Worm (Caenorhabditis elegans) whole organism, L4/young adult: ENCODE results near the gene nex-4.
"Not testable (repeated sequence)": the region's sequence is repeated elsewhere in the genome, so short reads cannot be mapped to it uniquely, and the experiment has no call there.

Experiments
- W03F9.2 ChIP-seq: fragments of 150-350 bp; optimal IDR thresholded peaks from 2 replicates; lab custom pipeline; 2014; ENCODE audit warnings: missing biosample characterization, missing genetic modification characterization
- dao-5 ChIP-seq: sonication (generic microtip); optimal IDR thresholded peaks from 2 replicates; lab custom pipeline; 2016; ENCODE audit warnings: missing genotype, missing genetic modification characterization, moderate library complexity, missing compliant biosample characterization
- him-1 ChIP-seq: sonication (generic microtip); optimal IDR thresholded peaks from 2 replicates; lab custom pipeline; 2016; ENCODE audit warnings: missing genotype, missing genetic modification reagents, missing genetic modification characterization, missing compliant biosample characterization

Gene nex-4

DNA sequence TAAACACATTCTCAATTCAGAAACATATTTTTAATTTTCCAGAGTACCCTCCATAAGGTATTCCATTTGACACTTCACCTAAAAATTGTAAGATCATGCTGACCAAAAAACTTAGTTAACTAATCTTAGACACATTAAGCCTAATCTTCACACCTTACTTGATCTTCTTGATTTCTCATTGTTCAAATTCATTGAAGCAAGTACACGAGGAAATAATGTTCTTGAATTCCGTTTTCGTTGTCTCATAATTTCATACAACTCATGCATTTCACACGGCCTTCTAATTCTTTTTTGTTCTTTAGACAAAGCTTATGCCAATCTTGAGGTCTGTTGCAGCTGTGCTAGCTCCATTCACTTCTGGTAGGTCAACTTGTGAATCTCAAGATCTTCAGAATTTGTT lies 20.8 kb downstream of the nex-4 start, which contains the start of gene srd-33:
srd-33 (plus strand) TSS at position 301 of the 400 bp plus-strand sequence.
- no peak for TF ChIP-seq him-1 (tag; lab: Kevin White, UChicago)
- no peak for TF ChIP-seq W03F9.2 (tag; lab: Kevin White, UChicago)
- no peak for TF ChIP-seq dao-5 (tag; lab: Kevin White, UChicago)

ce11 chrV:4877587-4877986 lies 26.3 kb downstream of the nex-4 start, which contains the start of gene T19H12.6:
TSS of gene T19H12.6 (minus strand) at chrV:4877687.
- TF ChIP-seq W03F9.2 (tag; lab: Kevin White, UChicago) (no peak), dao-5 (tag; lab: Kevin White, UChicago) (no peak), him-1 (tag; lab: Kevin White, UChicago) (no peak)

DNA sequence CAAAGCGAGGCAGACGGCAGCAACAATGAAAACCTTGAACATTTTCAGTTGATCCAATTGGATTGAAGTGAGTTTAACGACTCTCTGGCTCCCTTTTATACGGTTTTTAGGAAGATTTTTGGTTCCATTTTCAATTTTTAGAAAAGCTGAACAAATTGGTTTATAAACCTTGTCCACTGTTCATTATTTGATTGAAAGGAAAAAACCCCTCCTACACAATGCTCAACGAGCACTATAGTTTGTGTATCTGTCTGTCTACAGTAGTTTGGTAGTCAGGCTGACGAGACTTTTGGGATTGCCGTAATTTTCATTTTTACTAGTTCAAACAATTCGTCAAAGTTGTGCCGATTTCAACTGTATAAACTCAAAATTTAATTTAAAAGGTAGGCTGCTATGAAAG lies 28.0 kb downstream of the nex-4 start, which contains the start of gene T19H12.15:
T19H12.15 (minus strand) TSS at position 101 of the 400 bp plus-strand sequence.
- no peak for TF ChIP-seq him-1 (tag; lab: Kevin White, UChicago)
- TF ChIP-seq W03F9.2 (tag; lab: Kevin White, UChicago), result no peak
- no peak for TF ChIP-seq dao-5 (tag; lab: Kevin White, UChicago)

- no peak for TF ChIP-seq him-1 (tag; lab: Kevin White, UChicago)
- no peak for TF ChIP-seq W03F9.2 (tag; lab: Kevin White, UChicago)
- no peak for TF ChIP-seq dao-5 (tag; lab: Kevin White, UChicago)
These were observed 30.1 kb downstream of the nex-4 start, which contains the start of gene str-32 for ce11 chrV:4881377-4881776. TSS of gene str-32 (minus strand) at chrV:4881477.

- TF ChIP-seq him-1 (tag; lab: Kevin White, UChicago) (no peak), W03F9.2 (tag; lab: Kevin White, UChicago) (no peak), dao-5 (tag; lab: Kevin White, UChicago) (no peak)
These were observed 33.3 kb downstream of the nex-4 start, which contains the start of gene T19H12.12 for ce11 chrV:4884490-4884889. TSS of gene T19H12.12 (plus strand) at chrV:4884790.

DNA sequence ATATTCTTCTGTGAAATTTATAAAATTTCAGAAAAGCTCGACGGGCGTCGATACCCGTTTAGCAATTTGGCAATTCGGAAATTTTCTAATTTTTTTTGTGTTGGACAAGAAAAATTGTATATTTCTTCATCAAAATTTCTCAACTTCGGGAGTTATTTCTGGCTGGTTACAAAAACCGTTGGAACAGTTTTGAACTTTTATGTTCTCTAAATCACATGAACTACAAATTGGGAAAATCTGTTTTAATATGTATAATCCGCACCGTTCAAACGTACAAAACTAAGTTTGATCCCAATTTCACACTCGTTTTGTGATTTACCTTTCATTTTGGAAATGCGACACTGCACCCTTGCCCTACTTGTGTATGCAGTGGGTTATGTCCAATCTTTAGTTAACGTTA lies 34.1 kb downstream of the nex-4 start, which contains the start of gene T19H12.3:
T19H12.3 (plus strand) TSS at position 301 of the 400 bp plus-strand sequence.
- TF ChIP-seq W03F9.2 (tag; lab: Kevin White, UChicago), result no peak
- TF ChIP-seq him-1 (tag; lab: Kevin White, UChicago), result no peak
- no peak for TF ChIP-seq dao-5 (tag; lab: Kevin White, UChicago)

ce11 chrV:4889477-4889876 lies 38.2 kb downstream of the nex-4 start, which contains the start of gene ugt-12:
TSS of gene ugt-12 (minus strand) at chrV:4889629.
- TF ChIP-seq dao-5 (tag; lab: Kevin White, UChicago) (no peak), W03F9.2 (tag; lab: Kevin White, UChicago) (no peak), him-1 (tag; lab: Kevin White, UChicago) (no peak)

DNA sequence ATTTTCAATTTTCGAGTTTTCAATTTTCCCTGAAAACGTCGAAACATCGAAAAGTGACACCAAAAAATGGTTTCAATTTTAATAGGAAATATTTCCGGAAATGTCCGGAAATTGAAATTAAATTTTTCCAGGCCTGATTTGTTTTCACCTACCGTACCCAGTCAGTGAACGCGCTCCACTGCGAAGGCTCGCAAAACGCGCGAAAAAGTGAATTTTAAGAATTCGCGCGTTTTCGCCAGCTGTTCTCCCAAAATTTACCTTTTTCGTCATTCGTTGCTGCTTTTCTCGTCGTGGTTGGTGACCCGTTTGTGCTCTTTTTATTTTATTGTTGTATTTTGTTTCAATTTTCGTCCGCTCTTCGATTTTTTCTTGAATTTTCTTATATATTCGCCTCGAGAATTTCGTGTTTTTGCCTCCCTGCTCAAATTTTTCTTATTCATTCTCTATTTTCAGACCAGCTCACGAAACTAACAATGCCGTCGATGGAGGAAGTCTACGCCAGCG lies 38.8 kb downstream of the nex-4 start, which contains the start of gene T19H12.2:
T19H12.2 (plus strand) TSS at position 454 of the 504 bp plus-strand sequence.
- TF ChIP-seq him-1 (tag; lab: Kevin White, UChicago) (no peak), dao-5 (tag; lab: Kevin White, UChicago) (no peak), W03F9.2 (tag; lab: Kevin White, UChicago) (peak; percentile 2)

DNA sequence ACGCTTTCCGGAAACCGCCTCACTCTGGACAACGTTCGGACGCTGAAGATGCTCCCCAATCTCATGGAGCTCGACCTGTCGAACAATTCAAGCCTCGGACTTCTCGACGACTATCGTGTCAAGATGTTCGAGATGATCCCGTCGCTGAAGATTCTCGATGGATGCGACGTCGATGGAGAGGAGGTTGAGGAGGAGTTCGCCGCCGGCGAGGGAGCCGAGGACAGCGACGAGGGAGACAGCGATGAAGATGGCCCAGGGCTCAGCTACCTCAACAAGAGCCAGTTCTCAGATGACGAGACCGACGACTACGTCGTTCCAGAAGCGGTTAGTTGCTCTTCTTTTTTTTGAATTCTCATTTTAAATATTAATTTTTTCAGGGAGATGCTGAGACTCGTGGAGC lies 39.5 kb downstream of the nex-4 start:
- TF ChIP-seq W03F9.2 (tag; lab: Kevin White, UChicago) (no peak), him-1 (tag; lab: Kevin White, UChicago) (no peak), dao-5 (tag; lab: Kevin White, UChicago) (no peak)

- no peak for TF ChIP-seq dao-5 (tag; lab: Kevin White, UChicago)
- no peak for TF ChIP-seq him-1 (tag; lab: Kevin White, UChicago)
- TF ChIP-seq W03F9.2 (tag; lab: Kevin White, UChicago), result no peak
These were observed 40.1 kb downstream of the nex-4 start for ce11 chrV:4891305-4891704.

DNA sequence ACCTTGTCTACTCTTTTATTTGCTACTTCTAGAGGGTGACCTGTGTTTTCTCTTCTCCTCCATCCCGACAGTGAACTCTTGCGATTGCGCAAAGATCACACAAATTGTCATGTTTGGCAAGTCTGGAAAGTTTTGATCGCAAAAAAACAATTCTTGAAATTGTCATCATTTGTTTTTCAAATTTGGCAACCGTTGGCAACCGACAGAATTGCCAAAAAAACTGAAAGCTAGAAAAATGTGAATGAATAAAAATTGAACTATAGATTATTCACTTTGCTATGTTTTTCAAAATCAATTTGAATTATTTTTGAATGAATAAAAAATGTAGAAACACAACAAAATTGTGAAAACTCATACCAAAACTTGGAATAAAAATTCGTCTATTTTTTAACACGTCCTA lies 43.7 kb downstream of the nex-4 start, which contains the start of gene ugt-11:
ugt-11 (minus strand) TSS at position 101 of the 400 bp plus-strand sequence.
- TF ChIP-seq W03F9.2 (tag; lab: Kevin White, UChicago) (no peak), him-1 (tag; lab: Kevin White, UChicago) (no peak), dao-5 (tag; lab: Kevin White, UChicago) (no peak)

DNA sequence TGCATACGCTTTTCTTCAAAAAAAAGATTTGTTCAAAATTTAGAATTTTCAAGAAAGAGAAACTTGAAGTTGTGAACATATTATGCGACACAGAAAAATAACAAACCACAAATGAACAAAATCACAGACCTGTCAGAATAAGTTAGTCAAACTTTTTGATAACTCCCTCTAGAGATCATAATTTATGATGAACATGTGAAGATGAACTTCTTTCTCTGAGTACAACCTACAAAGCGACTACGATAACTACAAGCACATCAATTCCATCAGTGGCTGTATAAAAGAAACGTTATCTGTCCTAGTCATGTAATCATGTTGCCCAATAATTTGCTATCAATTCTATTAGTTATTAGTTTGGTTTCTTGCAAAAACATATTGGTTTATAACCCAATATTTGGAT lies 44.5 kb downstream of the nex-4 start, which contains the start of gene ugt-9:
ugt-9 (plus strand) TSS at position 305 of the 400 bp plus-strand sequence.
- TF ChIP-seq dao-5 (tag; lab: Kevin White, UChicago) (no peak), him-1 (tag; lab: Kevin White, UChicago) (no peak), W03F9.2 (tag; lab: Kevin White, UChicago) (no peak)

- not testable (repeated sequence) for TF ChIP-seq him-1, dao-5, W03F9.2 (tag; lab: Kevin White, UChicago)
These were observed 48.8 kb downstream of the nex-4 start, which contains the start of gene ugt-10 for ce11 chrV:4900020-4900419. TSS of gene ugt-10 (minus strand) at chrV:4900120.
